Fruit fly (Drosophila melanogaster) whole organism, pupa: ENCODE results near the gene CG43249.

ENCODE experiments used
- CG15710 ChIP-seq: fragments of 200-800 bp; sonication (Bioruptor generic); optimal IDR thresholded peaks from 2 replicates; lab custom pipeline; 2018; ENCODE audit warnings: missing biosample characterization, mild to moderate bottlenecking, missing genetic modification characterization, moderate library complexity
- CG34367 ChIP-seq: fragments of 200-800 bp; sonication (Bioruptor generic); optimal IDR thresholded peaks from 2 replicates; lab custom pipeline; 2018; ENCODE audit warnings: missing biosample characterization, mild to moderate bottlenecking, missing genetic modification characterization
- CG9948 ChIP-seq: fragments of 200-800 bp; sonication (Bioruptor generic); optimal IDR thresholded peaks from 2 replicates; lab custom pipeline; 2018; ENCODE audit warnings: missing biosample characterization, mild to moderate bottlenecking, missing genetic modification characterization, moderate library complexity
- EcR ChIP-seq: fragments of 200-800 bp; sonication (Bioruptor generic); optimal IDR thresholded peaks from 3 replicates; lab custom pipeline; 2019; ENCODE audit warnings: missing biosample characterization, missing genetic modification characterization, mild to moderate bottlenecking, moderate library complexity, missing genetic modification reagents
- Ets98B ChIP-seq: fragments of 200-800 bp; sonication (Bioruptor generic); IDR thresholded peaks from 2 replicates; pipeline ENCODE4 v1.3.6; 2022; ENCODE audit warnings: missing biosample characterization, missing genetic modification characterization

- no peak for TF ChIP-seq CG34367
- TF ChIP-seq CG9948 (tag; lab: Kevin White, UChicago): no peak
- TF ChIP-seq Ets98B (GFP tag; lab: Robert Waterston, UW): no peak
- TF ChIP-seq EcR (GFP tag; lab: Kevin White, UChicago): no peak
- TF ChIP-seq CG15710 (tag; lab: Kevin White, UChicago): no peak
Observed at dm6 chr3L:16338703-16339102, 34.6 kb downstream of the CG43249 start, which contains the start of gene CG4998.
